Worm (Caenorhabditis elegans): ENCODE results near the gene C16A3.5.
A peak's percentile ranks its signal among the peaks of the same experiment; 100 is the strongest.

ce11 chrIII:6360825-6361224 is 19.7 kb upstream of the C16A3.5 start:
- TF ChIP-seq zag-1 (tag; optimal IDR thresholded peaks at IDR 0.05) (no peak), elt-1 (tag; optimal IDR thresholded peaks at IDR 0.05) (peak; percentile 24), nhr-43 (tag; optimal IDR thresholded peaks at IDR 0.05; ENCODE audit: poor library complexity, severe bottlenecking) (peak; percentile 29), nhr-23 (tag; optimal IDR thresholded peaks at IDR 0.05) (peak; percentile 52), elt-3 (tag; optimal IDR thresholded peaks at IDR 0.05) (no peak), aly-2 (tag; optimal IDR thresholded peaks at IDR 0.05) (no peak), mml-1 (tag; optimal IDR thresholded peaks at IDR 0.05) (no peak), ceh-28 (tag; optimal IDR thresholded peaks at IDR 0.05) (no peak), lin-39 (tag; optimal IDR thresholded peaks at IDR 0.05) (no peak), unc-62 (GFP tag; optimal IDR thresholded peaks at IDR 0.05) (no peak)

Data from whole organism, L3 larva.